Worm (Caenorhabditis elegans) whole organism, midembryonic: ENCODE measurements around the gene dnj-22.

ENCODE experiments used
- cog-1 ChIP-seq: sonication (generic microtip); optimal IDR thresholded peaks from 2 replicates; lab custom pipeline; 2016; ENCODE audit warnings: missing genetic modification characterization, missing compliant biosample characterization
- klf-2 ChIP-seq: fragments of 200-800 bp; sonication (Bioruptor generic); conservative IDR thresholded peaks from 2 replicates; pipeline ENCODE4 v1.3.6; 2022; ENCODE audit warnings: missing genetic modification reagents, missing genetic modification characterization, missing compliant biosample characterization
- tab-1 ChIP-seq: fragments of 200-800 bp; sonication (Bioruptor generic); IDR thresholded peaks from 2 replicates; pipeline ENCODE4 v1.3.6; 2022; ENCODE audit warnings: missing genetic modification characterization, missing compliant biosample characterization
- ztf-23 ChIP-seq: fragments of 200-800 bp; sonication (Bioruptor generic); IDR thresholded peaks from 2 replicates; pipeline ENCODE4 v1.3.6; 2022; ENCODE audit warnings: missing genetic modification reagents, missing genetic modification characterization, missing compliant biosample characterization
- ztf-29 ChIP-seq: fragments of 200-800 bp; sonication (Bioruptor generic); IDR thresholded peaks from 2 replicates; pipeline ENCODE4 v1.3.6; 2022; ENCODE audit warnings: missing genetic modification reagents, missing genetic modification characterization, missing compliant biosample characterization

- TF ChIP-seq ztf-23 (GFP tag; lab: Robert Waterston, UW) (no peak), tab-1 (GFP tag; lab: Robert Waterston, UW) (no peak), cog-1 (no peak), klf-2 (GFP tag; lab: Robert Waterston, UW) (no peak), ztf-29 (GFP tag; lab: Robert Waterston, UW) (no peak)
These were observed 24.6 kb downstream of the dnj-22 start for ce11 chrV:8437358-8437757.
